Worm (Caenorhabditis elegans) whole organism, mixed stage, embryonic: ENCODE measurements around the gene vit-2.

Experiments
- M03D4.4 ChIP-seq: sonication (generic microtip); optimal IDR thresholded peaks from 2 replicates; lab custom pipeline; 2017; ENCODE audit warnings: mild to moderate bottlenecking, missing genetic modification characterization, missing compliant biosample characterization
- blmp-1 ChIP-seq: fragments of 150-350 bp; optimal IDR thresholded peaks from 2 replicates; lab custom pipeline; 2014; ENCODE audit warnings: missing biosample characterization, missing genetic modification characterization
- nhr-237 ChIP-seq: fragments of 150-350 bp; optimal IDR thresholded peaks from 2 replicates; lab custom pipeline; 2014; ENCODE audit warnings: missing biosample characterization, missing genetic modification characterization
- nhr-28 ChIP-seq: fragments of 150-350 bp; optimal IDR thresholded peaks from 2 replicates; lab custom pipeline; 2014; ENCODE audit warnings: missing biosample characterization, missing genetic modification characterization
- nhr-76 ChIP-seq: sonication (generic microtip); optimal IDR thresholded peaks from 2 replicates; lab custom pipeline; 2017; ENCODE audit warnings: missing biosample characterization, missing genetic modification characterization
- pha-4 ChIP-seq: fragments of 150-350 bp; optimal IDR thresholded peaks from 2 replicates; lab custom pipeline; 2018; ENCODE audit warnings: missing biosample characterization, missing genetic modification reagents, missing genetic modification characterization
- sptf-1 ChIP-seq: sonication (generic microtip); optimal IDR thresholded peaks from 2 replicates; lab custom pipeline; 2017; ENCODE audit warnings: mild to moderate bottlenecking, missing genetic modification characterization, moderate library complexity, missing compliant biosample characterization
- unc-62 ChIP-seq: fragments of 150-350 bp; optimal IDR thresholded peaks from 2 replicates; lab custom pipeline; 2014; ENCODE audit warnings: missing biosample characterization, missing genetic modification reagents, missing genetic modification characterization

DNA sequence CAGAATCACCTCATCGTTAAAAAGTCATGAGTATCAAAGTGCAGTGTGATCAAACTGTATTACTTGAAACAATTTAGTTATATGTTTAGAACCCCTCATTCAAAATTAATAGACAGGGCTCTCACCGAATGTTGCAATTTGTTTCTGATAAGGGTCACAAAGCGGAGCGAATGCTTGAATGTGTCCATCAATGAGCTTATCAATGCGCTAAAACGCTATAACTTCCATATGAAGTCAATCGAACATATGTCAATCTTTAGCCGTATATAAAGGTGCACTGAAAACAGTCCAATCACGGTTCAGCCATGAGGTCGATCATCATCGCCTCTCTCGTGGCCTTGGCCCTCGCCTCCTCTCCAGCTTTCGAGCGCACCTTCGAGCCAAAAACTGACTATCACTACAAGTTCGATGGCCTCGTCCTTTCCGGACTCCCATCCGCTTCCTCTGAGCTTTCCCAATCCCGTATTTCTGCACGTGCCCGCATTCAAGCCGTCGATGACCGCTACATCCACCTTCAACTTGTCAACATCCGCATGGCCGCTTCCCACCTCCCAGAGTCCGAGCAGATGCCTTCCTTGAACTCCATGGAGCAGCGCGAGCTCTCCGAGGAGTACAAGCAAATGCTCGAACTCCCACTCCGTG lies at the start of gene vit-2:
- TF ChIP-seq pha-4 (no peak), nhr-28 (no peak), blmp-1 (tag; lab: Kevin White, UChicago) (no peak), M03D4.4 (no peak), nhr-76 (tag; lab: Kevin White, UChicago) (no peak), nhr-237 (no peak), unc-62 (GFP tag; lab: Kevin White, UChicago) (no peak), sptf-1 (no peak)
